Worm (Caenorhabditis elegans): Measurements from ENCODE around the gene ZK632.9.
A peak's percentile ranks its signal among the peaks of the same experiment; 100 is the strongest.

DNA sequence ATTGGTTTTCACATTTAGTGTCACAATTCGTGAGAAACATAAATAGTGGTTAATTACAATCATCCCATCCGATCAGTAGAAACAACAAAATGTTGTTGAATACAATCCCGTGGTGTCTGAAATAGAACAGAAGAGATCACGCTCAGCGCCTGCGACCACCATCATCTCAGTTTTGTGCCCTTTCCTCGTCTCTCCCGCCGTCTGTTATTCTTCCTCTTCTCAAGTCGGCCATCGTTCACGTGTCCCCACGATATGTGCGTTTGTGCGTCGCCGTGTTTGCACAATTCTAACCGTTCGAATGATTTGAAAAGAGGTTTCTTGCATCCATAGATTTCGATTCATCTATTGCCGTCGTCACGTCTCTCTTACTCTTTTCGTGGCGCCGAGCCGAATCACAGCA, 6.5 kb downstream of the ZK632.9 start, which contains the start of gene panl-3:
- TF ChIP-seq lin-39 (tag; optimal IDR thresholded peaks at IDR 0.05), result peak; percentile 75
- TF ChIP-seq nhr-237 (tag; optimal IDR thresholded peaks at IDR 0.05), result no peak
- no peak for TF ChIP-seq elt-3 (tag; optimal IDR thresholded peaks at IDR 0.05)

Data from whole organism, L3 larva.